Worm (Caenorhabditis elegans): ENCODE results near the gene comt-4.

The comt-4 gene

DNA sequence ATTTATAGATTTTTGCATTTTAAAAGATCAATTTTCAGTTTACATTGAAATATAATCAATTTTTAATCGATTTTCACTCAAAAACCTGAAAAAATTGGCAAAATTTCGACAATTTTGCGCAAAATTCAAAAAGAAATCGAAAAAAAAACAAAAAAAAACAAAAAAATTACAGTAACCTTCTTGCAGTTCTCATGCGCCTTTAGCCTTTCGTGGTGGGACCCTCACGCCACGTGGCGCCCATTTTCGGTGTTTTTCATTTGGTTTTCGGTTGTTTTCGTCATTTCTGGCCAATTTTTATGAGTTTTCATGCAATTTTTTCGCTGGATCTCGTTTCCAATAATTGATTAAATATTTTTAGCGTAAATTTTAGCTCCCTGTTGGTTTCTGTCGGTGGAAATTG is 17.4 kb upstream of the comt-4 start:
- TF ChIP-seq mbf-1 (tag; optimal IDR thresholded peaks at IDR 0.05) (no peak), lsy-2 (tag; optimal IDR thresholded peaks at IDR 0.05) (peak in 1 of 2 experiments; percentile 1)

DNA sequence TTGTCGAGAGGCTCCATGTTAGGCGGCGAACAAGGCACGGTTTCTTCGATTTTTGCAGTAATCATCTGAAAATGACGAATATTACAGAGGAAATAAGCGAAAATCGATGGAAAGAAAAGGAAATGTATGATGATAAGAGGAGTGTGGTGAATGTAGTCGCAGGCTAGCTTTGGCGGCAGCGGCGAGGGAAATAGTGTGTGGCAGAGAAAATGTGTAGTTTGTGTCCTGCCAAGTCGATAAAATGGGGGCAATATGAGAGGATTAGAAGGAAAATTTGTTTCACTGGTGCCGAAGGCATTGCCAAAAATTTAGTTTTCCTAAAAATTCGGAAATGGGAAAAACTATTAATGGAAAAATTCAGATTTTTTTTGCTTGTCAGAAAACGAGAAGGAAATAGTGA is 16.8 kb upstream of the comt-4 start, which contains the start of gene nhr-86:
TSS of gene nhr-86 (minus strand) at position 71 of the 400 bp plus-strand sequence.
- peak; percentile 28 for TF ChIP-seq nhr-129 (tag; optimal IDR thresholded peaks at IDR 0.05)
- no peak for TF ChIP-seq nhr-11 (tag; optimal IDR thresholded peaks at IDR 0.05)
- TF ChIP-seq gmeb-1 (tag; optimal IDR thresholded peaks at IDR 0.05): peak; percentile 2
- TF ChIP-seq mab-5 (tag; optimal IDR thresholded peaks at IDR 0.05): no peak
- no peak for TF ChIP-seq snpc-4 (tag; optimal IDR thresholded peaks at IDR 0.05)
- no peak for TF ChIP-seq elt-1 (tag; optimal IDR thresholded peaks at IDR 0.05)
- TF ChIP-seq sma-3 (GFP tag; optimal IDR thresholded peaks at IDR 0.05): no peak
- TF ChIP-seq fos-1 (tag; optimal IDR thresholded peaks at IDR 0.05): peak; percentile 30
- peak; percentile 5 for TF ChIP-seq ama-1 (optimal IDR thresholded peaks at IDR 0.05)
- peak; percentile 8 for TF ChIP-seq crh-2 (tag; optimal IDR thresholded peaks at IDR 0.05)

DNA sequence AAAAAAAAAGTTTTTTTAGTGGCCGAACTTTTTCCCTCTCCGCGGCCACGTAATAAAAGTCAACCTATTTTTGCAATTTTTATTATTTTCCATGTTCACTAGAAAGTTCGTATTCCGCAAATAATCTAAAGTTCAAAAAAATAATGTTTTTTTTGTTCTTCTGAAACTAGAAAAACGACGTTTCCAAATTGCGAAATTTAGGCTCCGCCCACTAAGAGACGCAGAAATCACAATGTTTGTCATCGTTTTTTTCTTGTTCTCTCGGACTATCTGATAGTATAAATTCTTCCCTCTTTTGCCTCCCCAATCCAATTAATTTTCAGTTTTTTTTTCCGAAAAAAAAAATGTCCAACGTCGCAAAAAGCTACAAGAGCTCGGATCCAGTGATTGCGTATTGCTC is 7.3 kb upstream of the comt-4 start, which contains the start of gene comt-3:
TSS of gene comt-3 (plus strand) at position 214 of the 400 bp plus-strand sequence.
- no peak for TF ChIP-seq crh-2 (tag; optimal IDR thresholded peaks at IDR 0.05)
- TF ChIP-seq unc-55 (GFP tag; optimal IDR thresholded peaks at IDR 0.05): peak; percentile 41
- peak; percentile 58 for TF ChIP-seq skn-1 (tag; optimal IDR thresholded peaks at IDR 0.05)

DNA sequence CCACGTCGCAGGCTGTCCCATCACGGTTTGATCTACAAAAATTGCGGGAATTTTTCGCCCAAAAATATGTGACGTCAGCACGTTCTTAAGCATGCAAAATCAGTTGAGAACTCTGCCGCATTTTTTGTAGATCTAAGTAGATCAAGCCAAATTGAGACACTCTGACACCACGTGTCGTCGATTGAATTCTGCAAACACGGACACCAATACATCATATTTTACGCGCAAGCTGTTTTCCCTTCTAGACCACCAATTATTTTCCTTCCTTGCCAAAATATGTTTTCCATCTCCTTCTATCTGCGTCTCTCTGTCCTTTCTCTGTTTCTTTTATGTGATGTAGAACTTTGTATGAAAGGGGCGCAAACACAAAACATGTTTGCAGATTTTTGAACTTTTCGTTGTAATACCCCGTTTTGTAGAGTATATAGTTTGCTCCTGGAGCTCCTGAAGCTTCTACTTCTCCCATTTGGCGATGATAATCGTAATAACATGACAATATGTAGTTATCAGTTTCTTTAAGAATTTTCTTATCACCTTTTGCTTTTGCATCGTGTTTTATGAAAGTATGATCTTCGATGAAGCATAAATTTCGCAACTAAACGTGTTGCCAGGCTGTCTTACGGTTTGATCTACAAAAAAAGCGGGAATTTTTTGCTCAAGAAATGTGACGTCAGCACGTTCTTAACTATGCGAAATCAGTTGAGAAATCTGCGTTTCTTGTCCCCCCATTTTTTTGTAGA is 6.0 kb upstream of the comt-4 start:
- no peak for TF ChIP-seq nhr-12 (tag; optimal IDR thresholded peaks at IDR 0.05)
- peak; percentile 53 for TF ChIP-seq fos-1 (tag; optimal IDR thresholded peaks at IDR 0.05)
- TF ChIP-seq C34F6.9 (tag; optimal IDR thresholded peaks at IDR 0.05): peak; percentile 5
- peak; percentile 23 for TF ChIP-seq sma-9 (GFP tag; optimal IDR thresholded peaks at IDR 0.05)
- no peak for TF ChIP-seq sma-9 (tag; optimal IDR thresholded peaks at IDR 0.05)
- no peak for TF ChIP-seq aly-2 (tag; optimal IDR thresholded peaks at IDR 0.05)
- no peak for TF ChIP-seq unc-55 (GFP tag; optimal IDR thresholded peaks at IDR 0.05)

DNA sequence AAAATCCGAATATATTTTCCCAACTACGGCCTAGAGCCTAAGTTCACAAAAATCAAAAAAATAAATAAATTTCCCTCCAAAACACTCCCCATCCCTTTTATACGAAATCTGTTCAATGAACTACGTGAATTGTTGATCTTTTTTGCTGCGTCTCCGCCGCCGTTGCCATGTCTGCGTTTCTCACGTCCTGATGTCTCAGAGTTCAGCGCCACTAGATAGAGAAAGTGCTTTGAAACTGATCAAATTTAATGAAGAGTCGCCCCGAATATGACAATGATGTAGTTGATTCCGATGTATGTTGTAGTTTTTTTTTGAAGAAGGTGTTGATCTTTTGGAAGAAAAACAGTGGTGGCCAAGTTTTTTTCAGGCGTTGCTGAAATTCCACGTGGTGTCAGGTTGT is 4.3 kb upstream of the comt-4 start:
- TF ChIP-seq C34F6.9 (tag; optimal IDR thresholded peaks at IDR 0.05) (no peak), mab-5 (tag; optimal IDR thresholded peaks at IDR 0.05) (no peak), nhr-129 (tag; optimal IDR thresholded peaks at IDR 0.05) (no peak), dmd-4 (tag; optimal IDR thresholded peaks at IDR 0.05) (no peak), nhr-25 (tag; optimal IDR thresholded peaks at IDR 0.05) (no peak), nhr-11 (tag; optimal IDR thresholded peaks at IDR 0.05) (no peak), nhr-10 (tag; optimal IDR thresholded peaks at IDR 0.05) (no peak), nhr-21 (tag; optimal IDR thresholded peaks at IDR 0.05) (no peak)

DNA sequence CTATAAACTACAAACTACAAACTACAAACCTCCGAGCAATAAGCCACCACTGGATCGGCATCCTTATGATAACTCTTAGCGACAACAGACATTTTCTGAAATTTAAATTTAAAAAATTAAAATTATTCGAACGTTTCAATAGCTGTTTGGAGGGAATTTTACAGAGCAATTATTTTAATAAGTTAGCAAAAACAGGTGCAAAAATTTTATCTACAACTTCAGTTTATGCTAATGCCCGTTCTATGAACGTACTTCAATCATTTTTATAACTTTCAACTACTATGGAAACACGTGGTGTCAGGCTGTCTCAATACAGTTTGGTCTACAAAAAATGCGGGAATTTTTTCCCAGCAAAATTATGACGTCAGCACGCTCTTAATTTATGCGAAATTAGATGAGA is 3.5 kb upstream of the comt-4 start, which contains the start of gene comt-5:
TSS of gene comt-5 (minus strand) at position 101 of the 400 bp plus-strand sequence.
- TF ChIP-seq nhr-21 (tag; optimal IDR thresholded peaks at IDR 0.05): no peak
- no peak for TF ChIP-seq gmeb-1 (tag; optimal IDR thresholded peaks at IDR 0.05)
- TF ChIP-seq unc-62 (GFP tag; optimal IDR thresholded peaks at IDR 0.05): no peak
- TF ChIP-seq fos-1 (tag; optimal IDR thresholded peaks at IDR 0.05): no peak
- TF ChIP-seq mdl-1 (tag; optimal IDR thresholded peaks at IDR 0.05): no peak
- no peak for TF ChIP-seq nhr-6 (tag; optimal IDR thresholded peaks at IDR 0.05)
- TF ChIP-seq C34F6.9 (tag; optimal IDR thresholded peaks at IDR 0.05): no peak
- TF ChIP-seq ceh-82 (tag; optimal IDR thresholded peaks at IDR 0.05): no peak
- TF ChIP-seq ztf-4 (tag; optimal IDR thresholded peaks at IDR 0.05): no peak
- no peak for TF ChIP-seq lin-39 (tag; optimal IDR thresholded peaks at IDR 0.05)
- TF ChIP-seq elt-3 (tag; optimal IDR thresholded peaks at IDR 0.05): no peak
- TF ChIP-seq egl-27 (tag; optimal IDR thresholded peaks at IDR 0.05): no peak
- no peak for TF ChIP-seq dmd-4 (tag; optimal IDR thresholded peaks at IDR 0.05)
- TF ChIP-seq ztf-1 (GFP tag; conservative IDR thresholded peaks at IDR 0.05): no peak
- TF ChIP-seq crh-2 (tag; optimal IDR thresholded peaks at IDR 0.05): no peak
- TF ChIP-seq nhr-11 (tag; optimal IDR thresholded peaks at IDR 0.05): no peak
- no peak for TF ChIP-seq ceh-16 (tag; optimal IDR thresholded peaks at IDR 0.05)

All from whole organism, L2 larva.